Worm (Caenorhabditis elegans) whole organism, L4 larva: ENCODE measurements around the gene F40F8.4.

Experiments used
- F49E8.2 ChIP-seq: sonication (generic microtip); optimal IDR thresholded peaks from 2 replicates; lab custom pipeline; 2016; ENCODE audit warnings: missing compliant biosample characterization, mild to moderate bottlenecking, missing genetic modification characterization, borderline replicate concordance
- ama-1 ChIP-seq: fragments of 150-350 bp; optimal IDR thresholded peaks from 2 replicates; lab custom pipeline; 2014; ENCODE audit warnings: inconsistent platforms, mixed read lengths
- daf-16 ChIP-seq, 3 experiments: sonication (generic microtip); optimal IDR thresholded peaks; 2 replicates each; lab custom pipeline; 2016 to 2017; ENCODE audit warnings: missing genetic modification characterization in 3 of 3, missing genetic modification reagents in 3 of 3, mild to moderate bottlenecking in 2 of 3, missing compliant biosample characterization in 2 of 3, missing biosample characterization in 1 of 3, moderate library complexity in 1 of 3
- fkh-10 ChIP-seq: fragments of 150-350 bp; optimal IDR thresholded peaks from 2 replicates; lab custom pipeline; 2014; ENCODE audit warnings: missing biosample characterization, missing genetic modification reagents, missing genetic modification characterization
- lir-3 ChIP-seq: sonication (generic microtip); optimal IDR thresholded peaks from 2 replicates; lab custom pipeline; 2016; ENCODE audit warnings: mild to moderate bottlenecking, missing genetic modification characterization, missing compliant biosample characterization
- mdt-29 ChIP-seq: fragments of 200-800 bp; sonication (Bioruptor generic); IDR thresholded peaks from 2 replicates; pipeline ENCODE4 v1.3.6; 2022; ENCODE audit warnings: missing genetic modification reagents, missing genetic modification characterization, missing compliant biosample characterization
- nhr-111 ChIP-seq: fragments of 200-800 bp; sonication (Bioruptor generic); optimal IDR thresholded peaks from 2 replicates; lab custom pipeline; 2018; ENCODE audit warnings: mild to moderate bottlenecking, missing genetic modification characterization, missing compliant biosample characterization
- nhr-76 ChIP-seq: fragments of 150-350 bp; optimal IDR thresholded peaks from 2 replicates; lab custom pipeline; 2014; ENCODE audit warnings: missing biosample characterization, missing genetic modification characterization
- pha-4 ChIP-seq, 2 experiments: fragments of 150-350 bp in 1 of 2; fragments of 200-800 bp in 1 of 2; sonication (Bioruptor generic) in 1 of 2; IDR thresholded peaks in 1 of 2; optimal IDR thresholded peaks in 1 of 2; 2 replicates each; pipeline versions ENCODE4 v1.3.6 to Lab custom; 2014 to 2022; ENCODE audit warnings: missing genetic modification characterization in 2 of 2, missing genetic modification reagents in 2 of 2, missing biosample characterization in 1 of 2, missing compliant biosample characterization in 1 of 2
- spr-1 ChIP-seq: sonication (generic microtip); optimal IDR thresholded peaks from 2 replicates; lab custom pipeline; 2016; ENCODE audit warnings: mild to moderate bottlenecking, missing genetic modification characterization, missing compliant biosample characterization
- tra-1 ChIP-seq: fragments of 200-800 bp; sonication (Bioruptor generic); IDR thresholded peaks from 2 replicates; pipeline ENCODE4 v1.3.6; 2022; ENCODE audit warnings: missing genetic modification reagents, missing genetic modification characterization, missing compliant biosample characterization
- unc-39 ChIP-seq: sonication (generic microtip); optimal IDR thresholded peaks from 2 replicates; lab custom pipeline; 2017; ENCODE audit warnings: missing biosample characterization, missing genetic modification characterization
- unc-62 ChIP-seq, 3 experiments: fragments of 150-350 bp in 1 of 3; sonication (generic microtip); optimal IDR thresholded peaks in 2 of 3; peaks in 1 of 3; 1 replicate in 1 of 3; 2 replicates in 2 of 3; lab custom pipeline; 2014 to 2017; ENCODE audit warnings: missing biosample characterization in 3 of 3, missing genetic modification characterization in 3 of 3, missing genetic modification reagents in 3 of 3, missing genotype in 1 of 3
- ztf-11 ChIP-seq: fragments of 150-350 bp; optimal IDR thresholded peaks from 2 replicates; lab custom pipeline; 2014; ENCODE audit warnings: missing biosample characterization, missing genetic modification characterization

DNA sequence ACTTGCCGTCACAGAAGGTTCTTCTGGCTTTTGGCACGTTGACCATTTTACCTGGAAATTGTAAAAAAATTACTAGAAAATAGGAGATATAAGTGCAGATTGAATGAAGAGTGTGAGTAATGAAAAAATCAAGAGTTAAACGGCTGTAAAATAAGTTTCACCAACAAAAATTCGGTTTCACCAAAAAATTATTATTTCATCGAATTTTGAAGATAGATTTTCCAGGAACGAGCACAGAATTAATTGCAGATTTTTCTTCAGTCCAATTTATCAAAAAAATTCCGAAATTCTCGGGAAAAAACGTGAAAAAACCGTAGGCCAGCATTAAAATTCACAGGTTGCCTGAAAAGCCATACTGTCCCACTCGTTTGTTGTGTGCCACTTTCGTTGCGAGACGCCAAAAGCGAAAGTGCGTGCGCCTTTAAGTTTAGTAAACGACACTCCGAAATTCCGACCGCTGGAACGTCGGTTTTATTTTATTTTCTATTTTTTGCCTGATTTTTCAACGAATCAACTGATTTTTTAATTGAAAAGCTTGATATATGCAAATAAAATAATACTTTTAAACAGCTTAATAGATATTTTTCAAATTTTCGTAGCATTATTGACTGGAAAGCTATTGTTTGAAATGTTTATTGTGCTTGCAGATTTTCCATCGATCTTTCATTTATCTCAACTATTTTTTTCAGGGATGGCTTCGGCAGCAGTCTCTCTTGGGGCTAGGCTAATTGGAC is 42.7 kb downstream of the F40F8.4 start, which contains the start of the genes rpl-36.A and nuo-1:
- no peak for TF ChIP-seq lir-3
- no peak for TF ChIP-seq tra-1 (GFP tag; lab: Robert Waterston, UW)
- no peak for TF ChIP-seq nhr-111 (GFP tag; lab: Kevin White, UChicago)
- TF ChIP-seq unc-39 (tag; lab: Kevin White, UChicago), result no peak
- TF ChIP-seq spr-1 (tag; lab: Kevin White, UChicago), result peak; percentile 20
- TF ChIP-seq daf-16 (GFP tag; optimal IDR thresholded peaks at IDR 0.05; lab: Kevin White, UChicago), result no peak
- TF ChIP-seq daf-16 (tag; optimal IDR thresholded peaks at IDR 0.05; lab: Kevin White, UChicago), result peak; percentile 41
- no peak for TF ChIP-seq F49E8.2 (tag; lab: Kevin White, UChicago)
- TF ChIP-seq ama-1, result peak; percentile 56
- no peak for TF ChIP-seq nhr-76 (tag; lab: Kevin White, UChicago)
- TF ChIP-seq ztf-11 (tag; lab: Kevin White, UChicago), result no peak
- TF ChIP-seq mdt-29 (GFP tag; lab: Robert Waterston, UW), result no peak
- TF ChIP-seq fkh-10 (GFP tag; lab: Kevin White, UChicago), result peak; percentile 1
- no peak for TF ChIP-seq pha-4 (GFP tag; IDR thresholded peaks at IDR 0.05; lab: Robert Waterston, UW)
- TF ChIP-seq pha-4 (tag; optimal IDR thresholded peaks at IDR 0.05; lab: Kevin White, UChicago), result peak; percentile 12
- TF ChIP-seq unc-62 (GFP tag; optimal IDR thresholded peaks at IDR 0.05 in 1 of 2; lab: Kevin White, UChicago), result peak in 1 of 2 experiments; percentile 50
- no peak for TF ChIP-seq unc-62 (tag; optimal IDR thresholded peaks at IDR 0.05; lab: Kevin White, UChicago)
